Fruit fly (Drosophila melanogaster) whole organism, embryonic: Measurements from ENCODE around the gene CG9855.
A peak's percentile ranks its signal among the peaks of the same experiment; 100 is the strongest.

Source experiments
- Abd-B ChIP-seq: fragments of 200-800 bp; sonication (Bioruptor generic); optimal IDR thresholded peaks from 2 replicates; lab custom pipeline; 2018; ENCODE audit warnings: missing biosample characterization, mild to moderate bottlenecking, missing genetic modification characterization, moderate library complexity
- Atf6 ChIP-seq: fragments of 200-800 bp; sonication (Bioruptor generic); IDR thresholded peaks from 2 replicates; pipeline ENCODE4 v1.3.6; 2022; ENCODE audit warnings: missing biosample characterization, missing genetic modification characterization
- Awh ChIP-seq: fragments of 200-800 bp; sonication (Bioruptor generic); IDR thresholded peaks from 2 replicates; pipeline ENCODE4, ENCODE4 v1.3.6; 2022; ENCODE audit warnings: missing biosample characterization, missing genetic modification characterization
- Blimp-1 ChIP-seq: fragments of 200-800 bp; sonication (Bioruptor generic); optimal IDR thresholded peaks from 3 replicates; lab custom pipeline; 2018; ENCODE audit warnings: missing biosample characterization, missing genetic modification characterization, mild to moderate bottlenecking, moderate library complexity, missing genetic modification reagents
- Bteb2 ChIP-seq: fragments of 200-800 bp; sonication (Bioruptor generic); optimal IDR thresholded peaks from 2 replicates; lab custom pipeline; 2016; ENCODE audit warnings: missing biosample characterization, missing genetic modification characterization
- CG10565 ChIP-seq: fragments of 200-800 bp; sonication (Bioruptor generic); optimal IDR thresholded peaks from 3 replicates; lab custom pipeline; 2016; ENCODE audit warnings: missing biosample characterization, mild to moderate bottlenecking, missing genetic modification characterization
- CG10979 ChIP-seq: fragments of 200-800 bp; sonication (Bioruptor generic); optimal IDR thresholded peaks from 2 replicates; lab custom pipeline; 2018; ENCODE audit warnings: missing biosample characterization, mild to moderate bottlenecking, missing genetic modification characterization, moderate library complexity
- CG11093 ChIP-seq: fragments of 200-800 bp; sonication (Bioruptor generic); IDR thresholded peaks from 3 replicates; pipeline ENCODE4 v1.3.6; 2022; ENCODE audit warnings: missing biosample characterization, missing genetic modification characterization
- CG11247 ChIP-seq: fragments of 200-800 bp; sonication (Bioruptor generic); IDR thresholded peaks from 2 replicates; pipeline ENCODE4 v1.3.6; 2022; ENCODE audit warnings: missing biosample characterization, missing genetic modification characterization
- CG12104 ChIP-seq: fragments of 200-800 bp; sonication (Bioruptor generic); optimal IDR thresholded peaks from 3 replicates; lab custom pipeline; 2016; ENCODE audit warnings: missing biosample characterization, missing genetic modification characterization
- CG12155 ChIP-seq: fragments of 200-800 bp; sonication (Bioruptor generic); optimal IDR thresholded peaks from 3 replicates; lab custom pipeline; 2016; ENCODE audit warnings: missing biosample characterization, missing genetic modification characterization
- CG1233 ChIP-seq: fragments of 200-800 bp; sonication (Bioruptor generic); optimal IDR thresholded peaks from 4 replicates; lab custom pipeline; 2018; ENCODE audit warnings: missing biosample characterization, mild to moderate bottlenecking, missing genetic modification characterization
- CG13624 ChIP-seq: fragments of 200-800 bp; sonication (Bioruptor generic); optimal IDR thresholded peaks from 2 replicates; lab custom pipeline; 2016; ENCODE audit warnings: missing biosample characterization, missing genetic modification characterization
- CG17186 ChIP-seq: fragments of 200-800 bp; sonication (Bioruptor generic); optimal IDR thresholded peaks from 3 replicates; lab custom pipeline; 2017; ENCODE audit warnings: missing biosample characterization, missing genetic modification reagents, missing genetic modification characterization
- CG2712 ChIP-seq: fragments of 200-800 bp; optimal IDR thresholded peaks from 3 replicates; lab custom pipeline; 2019; ENCODE audit warnings: missing biosample characterization, mild to moderate bottlenecking, missing genetic modification characterization, moderate library complexity
- CG4328 ChIP-seq: fragments of 200-800 bp; sonication (Bioruptor generic); optimal IDR thresholded peaks from 3 replicates; lab custom pipeline; 2017; ENCODE audit warnings: missing biosample characterization, missing genetic modification reagents, missing genetic modification characterization
- CG4707 ChIP-seq: fragments of 200-800 bp; sonication (Bioruptor generic); optimal IDR thresholded peaks from 2 replicates; lab custom pipeline; 2018; ENCODE audit warnings: missing biosample characterization, mild to moderate bottlenecking, missing genetic modification characterization, moderate library complexity
- CG4854 ChIP-seq: fragments of 200-800 bp; sonication (Bioruptor generic); optimal IDR thresholded peaks from 2 replicates; lab custom pipeline; 2016; ENCODE audit warnings: missing biosample characterization, missing genetic modification characterization, inconsistent platforms
- CG6765 ChIP-seq: fragments of 200-800 bp; sonication (Bioruptor generic); optimal IDR thresholded peaks from 3 replicates; lab custom pipeline; 2017; ENCODE audit warnings: missing biosample characterization, mild to moderate bottlenecking, missing genetic modification characterization
- CG7372 ChIP-seq: fragments of 200-800 bp; sonication (Bioruptor generic); IDR thresholded peaks from 2 replicates; pipeline ENCODE4 v1.3.6; 2022; ENCODE audit warnings: missing biosample characterization, missing genetic modification characterization
- CG7963 ChIP-seq: fragments of 200-800 bp; sonication (Bioruptor generic); IDR thresholded peaks from 3 replicates; pipeline ENCODE4 v1.3.6; 2022; ENCODE audit warnings: missing biosample characterization, missing genetic modification characterization; ENCODE audit not compliant: partially characterized antibody
- CkIIα-i1 ChIP-seq: fragments of 200-800 bp; sonication (Bioruptor generic); IDR thresholded peaks from 2 replicates; pipeline ENCODE4 v1.3.6; 2022; ENCODE audit warnings: missing biosample characterization, missing genetic modification characterization
- D19A ChIP-seq: fragments of 200-800 bp; optimal IDR thresholded peaks from 3 replicates; lab custom pipeline; 2019; ENCODE audit warnings: missing biosample characterization, mild to moderate bottlenecking, missing genetic modification characterization, moderate library complexity
- Eip74EF ChIP-seq, 2 experiments: fragments of 200-800 bp in 1 of 2; fragments of >200 bp in 1 of 2; sonication (Bioruptor generic) in 1 of 2; optimal IDR thresholded peaks; 2 replicates each; lab custom pipeline; 2017 to 2019; ENCODE audit warnings: missing biosample characterization in 2 of 2, missing genetic modification characterization in 2 of 2, mild to moderate bottlenecking in 1 of 2, moderate library complexity in 1 of 2
- Elba2 ChIP-seq: fragments of 200-800 bp; sonication (Bioruptor generic); optimal IDR thresholded peaks from 3 replicates; lab custom pipeline; 2016; ENCODE audit warnings: missing biosample characterization, missing genetic modification characterization
- H2.0 ChIP-seq: fragments of 200-800 bp; sonication (Bioruptor generic); IDR thresholded peaks from 2 replicates; pipeline ENCODE4 v1.3.6; 2022; ENCODE audit warnings: missing biosample characterization, missing genetic modification characterization
- Lpt ChIP-seq: fragments of >200 bp; optimal IDR thresholded peaks from 2 replicates; lab custom pipeline; 2018; ENCODE audit warnings: missing biosample characterization, missing genetic modification characterization
- Mad ChIP-seq: fragments of 200-800 bp; sonication (Bioruptor generic); optimal IDR thresholded peaks from 2 replicates; lab custom pipeline; 2016; ENCODE audit warnings: missing biosample characterization, missing genetic modification characterization
- Max ChIP-seq: fragments of 200-800 bp; sonication (Bioruptor generic); optimal IDR thresholded peaks from 2 replicates; lab custom pipeline; 2016; ENCODE audit warnings: missing biosample characterization, mild to moderate bottlenecking, missing genetic modification characterization
- Mes4 ChIP-seq: fragments of 200-800 bp; sonication (Bioruptor generic); optimal IDR thresholded peaks from 2 replicates; lab custom pipeline; 2016; ENCODE audit warnings: missing biosample characterization, missing genetic modification characterization
- Spps ChIP-seq: fragments of 200-800 bp; sonication (Bioruptor generic); optimal IDR thresholded peaks from 2 replicates; lab custom pipeline; 2018; ENCODE audit warnings: missing biosample characterization, mild to moderate bottlenecking, missing genetic modification characterization
- YL-1 ChIP-seq: fragments of 200-800 bp; sonication (Bioruptor generic); optimal IDR thresholded peaks from 3 replicates; lab custom pipeline; 2017; ENCODE audit warnings: missing biosample characterization, mild to moderate bottlenecking, missing genetic modification characterization
- aop ChIP-seq: fragments of 200-800 bp; sonication (Bioruptor generic); IDR thresholded peaks from 2 replicates; pipeline ENCODE4 v1.3.6; 2022; ENCODE audit warnings: missing biosample characterization, missing genetic modification characterization
- cad ChIP-seq: fragments of >200 bp; optimal IDR thresholded peaks from 2 replicates; lab custom pipeline; 2017; ENCODE audit warnings: missing biosample characterization, missing genetic modification characterization
- cato ChIP-seq: fragments of 200-800 bp; sonication (Bioruptor generic); optimal IDR thresholded peaks from 2 replicates; lab custom pipeline; 2016; ENCODE audit warnings: missing biosample characterization, missing genetic modification characterization, borderline replicate concordance
- chm ChIP-seq: fragments of 200-800 bp; sonication (Bioruptor generic); IDR thresholded peaks from 2 replicates; pipeline ENCODE4 v1.3.6; 2022; ENCODE audit warnings: missing biosample characterization, missing genetic modification characterization
- ems ChIP-seq: fragments of 200-800 bp; sonication (Bioruptor generic); optimal IDR thresholded peaks from 3 replicates; lab custom pipeline; 2016; ENCODE audit warnings: missing biosample characterization, missing genetic modification characterization
- gce ChIP-seq: fragments of 200-800 bp; sonication (Bioruptor generic); IDR thresholded peaks from 3 replicates; pipeline ENCODE4 v1.3.6; 2022; ENCODE audit warnings: missing biosample characterization, missing genetic modification characterization
- gsb ChIP-seq: fragments of 200-800 bp; sonication (Bioruptor generic); IDR thresholded peaks from 2 replicates; pipeline ENCODE4 v1.3.6; 2022; ENCODE audit warnings: missing biosample characterization, missing genetic modification characterization
- gsb-n ChIP-seq: fragments of 200-800 bp; sonication (Bioruptor generic); optimal IDR thresholded peaks from 3 replicates; lab custom pipeline; 2018; ENCODE audit warnings: missing biosample characterization, mild to moderate bottlenecking, missing genetic modification characterization
- ken ChIP-seq: fragments of 200-800 bp; sonication (Bioruptor generic); IDR thresholded peaks from 3 replicates; pipeline ENCODE4 v1.3.6; 2022; ENCODE audit warnings: missing biosample characterization, missing genetic modification characterization
- mirr ChIP-seq: fragments of 200-800 bp; sonication (Bioruptor generic); optimal IDR thresholded peaks from 3 replicates; lab custom pipeline; 2018; ENCODE audit warnings: missing biosample characterization, mild to moderate bottlenecking, missing genetic modification characterization
- nerfin-1 ChIP-seq: fragments of 200-800 bp; sonication (Bioruptor generic); optimal IDR thresholded peaks from 3 replicates; lab custom pipeline; 2019; ENCODE audit warnings: missing biosample characterization, mild to moderate bottlenecking, missing genetic modification characterization, moderate library complexity
- p53 ChIP-seq: fragments of 200-800 bp; sonication (Bioruptor generic); optimal IDR thresholded peaks from 2 replicates; lab custom pipeline; 2016; ENCODE audit warnings: missing biosample characterization, missing genetic modification characterization
- pita ChIP-seq: fragments of 200-800 bp; sonication (Bioruptor generic); optimal IDR thresholded peaks from 2 replicates; lab custom pipeline; 2017; ENCODE audit warnings: missing biosample characterization, mild to moderate bottlenecking, missing genetic modification characterization
- rib ChIP-seq: fragments of 200-800 bp; sonication (Bioruptor generic); IDR thresholded peaks from 2 replicates; pipeline ENCODE4 v1.3.6; 2022; ENCODE audit warnings: missing biosample characterization, missing genetic modification characterization
- scrt ChIP-seq: fragments of 200-800 bp; sonication (Bioruptor generic); optimal IDR thresholded peaks from 2 replicates; lab custom pipeline; 2018; ENCODE audit warnings: missing biosample characterization, mild to moderate bottlenecking, missing genetic modification characterization, moderate library complexity
- sqz ChIP-seq: fragments of 200-800 bp; sonication (Bioruptor generic); optimal IDR thresholded peaks from 3 replicates; lab custom pipeline; 2018; ENCODE audit warnings: missing biosample characterization, mild to moderate bottlenecking, missing genetic modification characterization
- wor ChIP-seq: fragments of 200-800 bp; sonication (Bioruptor generic); IDR thresholded peaks from 2 replicates; pipeline ENCODE4 v1.3.6; 2022; ENCODE audit warnings: missing biosample characterization, missing genetic modification characterization
- zfh2 ChIP-seq: fragments of 200-800 bp; sonication (Bioruptor generic); optimal IDR thresholded peaks from 2 replicates; lab custom pipeline; 2016; ENCODE audit warnings: missing biosample characterization, missing genetic modification characterization

Gene CG9855

DNA sequence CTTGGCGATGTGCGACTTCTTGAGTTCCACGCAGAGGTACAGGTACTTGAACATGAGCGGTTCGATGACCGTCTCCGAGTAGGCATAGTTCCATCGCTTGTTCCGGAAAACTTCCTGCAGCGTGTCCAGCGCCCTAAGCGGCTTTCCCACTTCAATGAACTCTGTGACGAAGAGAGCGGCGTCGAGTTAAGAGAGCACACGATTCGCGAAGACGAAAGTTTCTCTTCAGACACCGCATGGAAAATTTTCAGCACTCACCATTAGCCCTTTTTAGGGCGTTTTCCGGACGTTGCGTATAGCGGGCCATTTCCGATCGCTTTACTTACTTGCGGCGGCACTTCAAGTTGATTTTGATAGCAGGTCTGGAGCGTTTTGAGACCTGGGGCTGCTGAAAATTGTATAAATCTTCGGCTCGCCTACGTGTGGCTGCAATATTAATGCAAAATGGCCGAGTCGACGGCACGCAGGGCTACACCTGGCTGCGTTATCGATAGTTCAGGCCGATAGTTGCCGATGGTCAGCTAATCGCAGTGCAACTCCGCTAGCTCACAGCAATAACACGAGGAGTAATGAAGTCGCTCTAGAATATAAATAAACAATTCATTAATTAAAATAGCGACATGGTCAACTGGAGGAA, 35.9 kb upstream of the CG9855 start, which contains the start of the genes eIF3a and CG1074 (continued):
- TF ChIP-seq ken (GFP tag; lab: Robert Waterston, UW): peak; percentile 45; the same call in 1 of the 3 replicates
- TF ChIP-seq zfh2: peak; percentile 52
- peak; percentile 50 for TF ChIP-seq scrt (GFP tag; lab: Kevin White, UChicago)
- peak; percentile 60 for TF ChIP-seq Mes4 (GFP tag; lab: Kevin White, UChicago)
- 0 out of 3 replicates have a peak, but pooled peaks have one; percentile 16 for TF ChIP-seq gce (GFP tag; lab: Robert Waterston, UW)
- TF ChIP-seq pita (GFP tag; lab: Kevin White, UChicago): no peak
- peak; percentile 90 for TF ChIP-seq CG17186 (GFP tag; lab: Kevin White, UChicago)
- peak; percentile 69 for TF ChIP-seq CG2712 (tag; lab: Kevin White, UChicago)
- peak; percentile 30 for TF ChIP-seq Spps (tag; lab: Kevin White, UChicago)
- TF ChIP-seq H2.0 (GFP tag; lab: Robert Waterston, UW): peak; percentile 31; the same call in 1 of the 2 replicates
- TF ChIP-seq Elba2 (GFP tag; lab: Kevin White, UChicago): peak; percentile 11
- TF ChIP-seq gsb-n: no peak
- no peak for TF ChIP-seq CG10565
- TF ChIP-seq Bteb2: peak; percentile 31
- TF ChIP-seq Eip74EF (GFP tag; optimal IDR thresholded peaks at IDR 0.05; lab: Kevin White, UChicago): peak in 1 of 2 experiments; percentile 14
- TF ChIP-seq sqz (GFP tag; lab: Kevin White, UChicago): no peak
- TF ChIP-seq CG7963 (GFP tag; lab: Robert Waterston, UW): peak; percentile 98
- peak; percentile 32; the same call in 1 of the 2 replicates for TF ChIP-seq Awh (GFP tag; lab: Robert Waterston, UW)
- TF ChIP-seq CG4707 (GFP tag; lab: Kevin White, UChicago): no peak
- peak; percentile 56 for TF ChIP-seq CG10979
- TF ChIP-seq CG4854 (GFP tag; lab: Kevin White, UChicago): peak; percentile 55
- TF ChIP-seq Blimp-1 (GFP tag; lab: Kevin White, UChicago): no peak
- TF ChIP-seq wor: no peak
- TF ChIP-seq chm: peak; percentile 83
- TF ChIP-seq CG6765 (GFP tag; lab: Kevin White, UChicago): peak; percentile 73
- peak; percentile 85 for TF ChIP-seq CG13624
- TF ChIP-seq aop (GFP tag; lab: Robert Waterston, UW): no peak
- TF ChIP-seq YL-1 (GFP tag; lab: Kevin White, UChicago): peak; percentile 100
- no peak for TF ChIP-seq Abd-B (GFP tag; lab: Kevin White, UChicago)
- TF ChIP-seq Atf6: peak; percentile 66
- peak; percentile 60 for TF ChIP-seq CG7372 (GFP tag; lab: Robert Waterston, UW)
- TF ChIP-seq rib (GFP tag; lab: Robert Waterston, UW): peak; percentile 80
- 0 out of 3 replicates have a peak, but pooled peaks have one; percentile 8 for TF ChIP-seq CG11093 (GFP tag; lab: Robert Waterston, UW)
- TF ChIP-seq D19A (tag; lab: Kevin White, UChicago): no peak
- peak; percentile 33 for TF ChIP-seq CG12104 (GFP tag; lab: Kevin White, UChicago)
- TF ChIP-seq CG11247 (GFP tag; lab: Robert Waterston, UW): peak; percentile 75
- peak; percentile 80 for TF ChIP-seq p53
- TF ChIP-seq CG12155 (GFP tag; lab: Kevin White, UChicago): peak; percentile 47
- peak; percentile 57 for TF ChIP-seq ems (GFP tag; lab: Kevin White, UChicago)
- TF ChIP-seq CG4328 (GFP tag; lab: Kevin White, UChicago): peak; percentile 51
- peak; percentile 93 for TF ChIP-seq Max (GFP tag; lab: Kevin White, UChicago)
- TF ChIP-seq Lpt (GFP tag; lab: Kevin White, UChicago): no peak
- TF ChIP-seq gsb (GFP tag; lab: Robert Waterston, UW): peak; percentile 44
- peak; percentile 52 for TF ChIP-seq CG1233 (GFP tag; lab: Kevin White, UChicago)
- peak; percentile 73 for TF ChIP-seq Mad (GFP tag; lab: Kevin White, UChicago)
- TF ChIP-seq cad (GFP tag; lab: Kevin White, UChicago): no peak
- peak; percentile 85 for TF ChIP-seq mirr (GFP tag; lab: Kevin White, UChicago)
- peak; percentile 75 for TF ChIP-seq nerfin-1
- TF ChIP-seq cato (GFP tag; lab: Kevin White, UChicago): no peak
- TF ChIP-seq CkIIα-i1 (GFP tag; lab: Robert Waterston, UW): no peak
